Worm (Caenorhabditis elegans): Measurements from ENCODE around the gene srd-63.

srd-63 gene

ce11 chrV:16395739-16396138 is 2.1 kb upstream of the srd-63 start, which contains the start of gene F13A7.12:
TSS of gene F13A7.12 (plus strand) at chrV:16396039.
- TF ChIP-seq lin-1 (GFP tag; IDR thresholded peaks at IDR 0.05) (no peak), lsy-2 (tag; optimal IDR thresholded peaks at IDR 0.05) (no peak), vab-7 (GFP tag; IDR thresholded peaks at IDR 0.05) (no peak), aly-2 (tag; optimal IDR thresholded peaks at IDR 0.05) (no peak), zag-1 (tag; optimal IDR thresholded peaks at IDR 0.05) (no peak), ztf-7 (tag; optimal IDR thresholded peaks at IDR 0.05) (no peak), duxl-1 (tag; optimal IDR thresholded peaks at IDR 0.05; ENCODE audit: poor library complexity) (no peak), ceh-32 (tag; optimal IDR thresholded peaks at IDR 0.05; ENCODE audit: poor library complexity) (no peak), nhr-237 (tag; optimal IDR thresholded peaks at IDR 0.05) (no peak), Y105C5A.15 (GFP tag; IDR thresholded peaks at IDR 0.05) (no peak), mxl-3 (GFP tag; optimal IDR thresholded peaks at IDR 0.05) (no peak), ztf-11 (tag; optimal IDR thresholded peaks at IDR 0.05) (no peak), T26A8.4 (GFP tag; IDR thresholded peaks at IDR 0.05) (no peak), nhr-76 (tag; optimal IDR thresholded peaks at IDR 0.05) (no peak), mdt-29 (GFP tag; IDR thresholded peaks at IDR 0.05) (no peak), lin-15B (tag; optimal IDR thresholded peaks at IDR 0.05) (no peak), snpc-1.2 (GFP tag; IDR thresholded peaks at IDR 0.05) (no peak)

ce11 chrV:16395131-16395530 is 1.5 kb upstream of the srd-63 start, which contains the start of gene F13A7.11:
TSS of gene F13A7.11 (minus strand) at chrV:16395304.
- TF ChIP-seq Y75B8A.6 (GFP tag; IDR thresholded peaks at IDR 0.05) = no peak
- peak; percentile 44 for TF ChIP-seq nhr-77 (tag; optimal IDR thresholded peaks at IDR 0.05)
- peak; percentile 99 for TF ChIP-seq zip-2 (tag; optimal IDR thresholded peaks at IDR 0.05)
- TF ChIP-seq ceh-20 (GFP tag; IDR thresholded peaks at IDR 0.05) = 0 out of 2 replicates have a peak, but pooled peaks have one; percentile 14
- peak; percentile 83 for TF ChIP-seq dve-1 (tag; optimal IDR thresholded peaks at IDR 0.05; ENCODE audit: insufficient read depth)
- TF ChIP-seq mdl-1 (tag; optimal IDR thresholded peaks at IDR 0.05) = peak in 1 of 2 experiments; percentile 4
- no peak for TF ChIP-seq snpc-4 (tag; optimal IDR thresholded peaks at IDR 0.05)
- peak; percentile 66 for TF ChIP-seq nhr-28 (tag; optimal IDR thresholded peaks at IDR 0.05)
- no peak for TF ChIP-seq mdt-29 (GFP tag; IDR thresholded peaks at IDR 0.05)
- peak; percentile 97 for TF ChIP-seq ztf-7 (tag; optimal IDR thresholded peaks at IDR 0.05)
- peak; percentile 49 for TF ChIP-seq hlh-11 (tag; optimal IDR thresholded peaks at IDR 0.05)
- peak; percentile 32 for TF ChIP-seq nhr-48 (tag; optimal IDR thresholded peaks at IDR 0.05)
- TF ChIP-seq nhr-102 (tag; optimal IDR thresholded peaks at IDR 0.05) = peak; percentile 57
- TF ChIP-seq pqm-1 (tag; optimal IDR thresholded peaks at IDR 0.05) = peak; percentile 51
- TF ChIP-seq dmd-6 (GFP tag; IDR thresholded peaks at IDR 0.05) = peak; percentile 83
- TF ChIP-seq daf-16 (GFP tag; optimal IDR thresholded peaks at IDR 0.05) = peak in 1 of 2 experiments; percentile 7
- peak; percentile 89 for TF ChIP-seq daf-16 (tag; optimal IDR thresholded peaks at IDR 0.05)
- no peak for TF ChIP-seq lin-29 (GFP tag; IDR thresholded peaks at IDR 0.05)
- peak; percentile 14 for TF ChIP-seq aha-1 (tag)

DNA sequence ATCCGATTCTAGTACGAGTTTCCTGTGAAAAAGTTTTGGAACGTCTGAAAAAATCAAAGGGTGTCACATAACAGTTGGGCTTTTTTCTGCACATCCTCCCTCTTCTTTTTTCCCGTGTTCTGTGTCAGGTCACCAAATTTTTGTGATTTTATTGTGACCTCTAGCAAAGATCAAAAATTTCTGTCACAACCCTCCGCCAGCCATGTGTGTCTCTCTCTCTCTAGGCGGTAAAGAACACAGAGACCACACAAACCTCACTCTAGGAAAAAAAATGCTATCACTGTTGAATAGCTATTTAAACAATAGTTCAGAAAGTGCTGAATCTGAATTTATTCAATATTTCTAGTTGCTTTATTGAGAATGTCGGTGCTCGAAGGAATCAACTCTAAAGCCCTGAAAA is 3.0 kb downstream of the srd-63 start, which contains the start of gene gst-44:
Gene gst-44 (plus strand): TSS at position 237 of the 400 bp plus-strand sequence.
- TF ChIP-seq ceh-82 (tag; optimal IDR thresholded peaks at IDR 0.05) = no peak
- no peak for TF ChIP-seq dmd-9 (GFP tag; IDR thresholded peaks at IDR 0.05)
- TF ChIP-seq nhr-28 (tag; optimal IDR thresholded peaks at IDR 0.05) = peak; percentile 88
- no peak for TF ChIP-seq egl-43 (GFP tag; IDR thresholded peaks at IDR 0.05)
- TF ChIP-seq lin-13 (GFP tag; optimal IDR thresholded peaks at IDR 0.05) = no peak
- TF ChIP-seq nhr-102 (tag; optimal IDR thresholded peaks at IDR 0.05) = peak; percentile 95
- no peak for TF ChIP-seq D1046.2 (GFP tag; IDR thresholded peaks at IDR 0.05)
- no peak for TF ChIP-seq zfp-3 (GFP tag; conservative IDR thresholded peaks at IDR 0.05)
- peak; percentile 31 for TF ChIP-seq pqm-1 (tag; optimal IDR thresholded peaks at IDR 0.05)
- TF ChIP-seq hif-1 (tag; optimal IDR thresholded peaks at IDR 0.05) = no peak
- TF ChIP-seq dve-1 (tag; optimal IDR thresholded peaks at IDR 0.05; ENCODE audit: insufficient read depth) = no peak
- no peak for TF ChIP-seq unc-62 (GFP tag; optimal IDR thresholded peaks at IDR 0.05 in 1 of 2)
- no peak for TF ChIP-seq unc-62 (tag; optimal IDR thresholded peaks at IDR 0.05)
- no peak for TF ChIP-seq set-16 (GFP tag; IDR thresholded peaks at IDR 0.05)
- no peak for TF ChIP-seq ztf-7 (tag; optimal IDR thresholded peaks at IDR 0.05)
- TF ChIP-seq nhr-25 (tag; optimal IDR thresholded peaks at IDR 0.05; ENCODE audit: borderline replicate concordance, insufficient read depth) = no peak
- no peak for TF ChIP-seq zfp-2 (tag; optimal IDR thresholded peaks at IDR 0.05)
- peak; percentile 45 for TF ChIP-seq hlh-11 (tag; optimal IDR thresholded peaks at IDR 0.05)
- no peak for TF ChIP-seq mdl-1 (tag; optimal IDR thresholded peaks at IDR 0.05)
- TF ChIP-seq nhr-77 (tag; optimal IDR thresholded peaks at IDR 0.05) = peak; percentile 11
- no peak for TF ChIP-seq cey-2 (tag; optimal IDR thresholded peaks at IDR 0.05; ENCODE audit: borderline replicate concordance, insufficient read depth)
- peak; percentile 67 for TF ChIP-seq mxl-3 (GFP tag; optimal IDR thresholded peaks at IDR 0.05)
- no peak for TF ChIP-seq F26F4.8 (GFP tag; conservative IDR thresholded peaks at IDR 0.05)
- TF ChIP-seq nhr-76 (tag; optimal IDR thresholded peaks at IDR 0.05) = no peak
